Fruit fly (Drosophila melanogaster) whole organism, adult: ENCODE measurements around the gene Lkr.

ENCODE experiments used
- CG33017 ChIP-seq: fragments of 200-800 bp; sonication (Bioruptor generic); optimal IDR thresholded peaks from 2 replicates; lab custom pipeline; 2018; ENCODE audit warnings: missing biosample characterization, mild to moderate bottlenecking, missing genetic modification characterization, moderate library complexity
- CG7045 ChIP-seq: fragments of 200-800 bp; sonication (Bioruptor generic); optimal IDR thresholded peaks from 2 replicates; lab custom pipeline; 2017; ENCODE audit warnings: missing biosample characterization, mild to moderate bottlenecking, missing genetic modification characterization
- cnc ChIP-seq, 2 experiments: fragments of >200 bp; optimal IDR thresholded peaks; 2 replicates each; lab custom pipeline; 2017
- kay ChIP-seq: fragments of 200-800 bp; sonication (Bioruptor generic); peaks from one replicate; lab custom pipeline; 2016; ENCODE audit warnings: missing biosample characterization, missing genetic modification characterization, borderline replicate concordance

DNA sequence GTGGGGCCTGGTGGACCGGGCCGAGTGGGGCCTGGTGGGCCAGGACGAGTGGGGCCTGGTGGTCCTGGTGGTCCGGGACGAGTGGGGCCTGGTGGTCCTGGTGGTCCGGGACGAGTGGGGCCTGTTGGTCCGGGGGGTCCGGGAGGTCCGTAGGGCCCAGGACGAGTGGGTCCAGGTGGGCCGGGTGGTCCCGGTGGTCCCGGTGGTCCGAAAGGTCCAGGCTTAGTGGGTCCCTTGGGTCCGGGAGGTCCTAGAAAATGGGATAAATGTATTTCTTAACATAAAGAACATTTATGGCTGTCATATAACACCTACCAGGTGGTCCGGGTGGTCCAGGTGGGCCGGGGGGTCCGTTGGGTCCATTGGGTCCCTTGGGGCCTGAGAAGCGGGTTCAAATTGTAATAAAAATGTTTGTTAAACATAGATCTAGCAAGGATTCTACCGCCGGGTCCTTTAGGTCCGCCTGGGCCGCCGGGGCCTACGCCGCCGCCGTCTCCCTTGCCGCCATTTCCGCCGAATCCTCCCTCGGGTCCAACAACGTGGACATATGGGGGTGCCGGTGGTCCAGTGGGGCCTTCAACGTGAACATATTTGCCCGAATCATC lies 11.6 kb upstream of the Lkr start:
- no peak for TF ChIP-seq CG7045 (GFP tag; lab: Kevin White, UChicago)
- TF ChIP-seq kay, result no peak
- TF ChIP-seq cnc (optimal IDR thresholded peaks at IDR 0.05; lab: Kevin White, UChicago), result no peak
- TF ChIP-seq CG33017 (tag; lab: Kevin White, UChicago), result no peak
